Fruit fly (Drosophila melanogaster) whole organism, pupa: ENCODE measurements around the gene Eig71Ej.

Experiments
- CG34367 ChIP-seq: fragments of 200-800 bp; sonication (Bioruptor generic); optimal IDR thresholded peaks from 2 replicates; lab custom pipeline; 2018; ENCODE audit warnings: missing biosample characterization, mild to moderate bottlenecking, missing genetic modification characterization
- CG9948 ChIP-seq: fragments of 200-800 bp; sonication (Bioruptor generic); optimal IDR thresholded peaks from 2 replicates; lab custom pipeline; 2018; ENCODE audit warnings: missing biosample characterization, mild to moderate bottlenecking, missing genetic modification characterization, moderate library complexity

dm6 chr3L:15665741-15666140, 4.9 kb upstream of the Eig71Ej start:
- TF ChIP-seq CG9948 (tag; lab: Kevin White, UChicago) (no peak), CG34367 (tag; lab: Kevin White, UChicago) (no peak)
